Worm (Caenorhabditis elegans) whole organism, late embryonic: ENCODE measurements around the gene Y53F4B.17.
A peak's percentile ranks its signal among the peaks of the same experiment; 100 is the strongest.

Experiments
- C08G9.2 ChIP-seq: sonication (generic microtip); optimal IDR thresholded peaks from 2 replicates; lab custom pipeline; 2016; ENCODE audit warnings: mild to moderate bottlenecking, missing genetic modification characterization, moderate library complexity, missing compliant biosample characterization
- C38D4.7 ChIP-seq: fragments of 200-800 bp; sonication (Bioruptor generic); optimal IDR thresholded peaks from 2 replicates; lab custom pipeline; 2018; ENCODE audit warnings: mild to moderate bottlenecking, missing genetic modification characterization, moderate library complexity, missing compliant biosample characterization
- K02D7.2 ChIP-seq: sonication (generic microtip); optimal IDR thresholded peaks from 2 replicates; lab custom pipeline; 2017; ENCODE audit warnings: mild to moderate bottlenecking, missing genetic modification characterization, missing compliant biosample characterization
- K09A11.1 ChIP-seq: sonication (generic microtip); optimal IDR thresholded peaks from 2 replicates; lab custom pipeline; 2017; ENCODE audit warnings: antibody characterized with exemption, mild to moderate bottlenecking, missing genetic modification characterization, missing compliant biosample characterization; ENCODE audit not compliant: insufficient read depth
- T23F11.4 ChIP-seq: fragments of 200-800 bp; sonication (Bioruptor generic); optimal IDR thresholded peaks from 2 replicates; lab custom pipeline; 2018; ENCODE audit warnings: mild to moderate bottlenecking, missing genetic modification characterization, missing compliant biosample characterization
- ahr-1 ChIP-seq: sonication (generic microtip); optimal IDR thresholded peaks from 2 replicates; lab custom pipeline; 2016; ENCODE audit warnings: missing genetic modification characterization, missing compliant biosample characterization
- ama-1 ChIP-seq: fragments of 150-350 bp; optimal IDR thresholded peaks from 2 replicates; lab custom pipeline; 2014
- ceh-19 ChIP-seq: fragments of 200-800 bp; sonication (Bioruptor generic); optimal IDR thresholded peaks from 2 replicates; lab custom pipeline; 2018; ENCODE audit warnings: mild to moderate bottlenecking, missing genetic modification characterization, missing compliant biosample characterization
- ceh-2 ChIP-seq: sonication (generic microtip); optimal IDR thresholded peaks from 2 replicates; lab custom pipeline; 2016; ENCODE audit warnings: missing genotype, missing genetic modification characterization, missing compliant biosample characterization
- ceh-22 ChIP-seq: sonication (generic microtip); optimal IDR thresholded peaks from 2 replicates; lab custom pipeline; 2017; ENCODE audit warnings: missing biosample characterization, missing genetic modification characterization
- ceh-24 ChIP-seq: sonication (generic microtip); optimal IDR thresholded peaks from 2 replicates; lab custom pipeline; 2016; ENCODE audit warnings: mild to moderate bottlenecking, missing genetic modification characterization, missing compliant biosample characterization
- ceh-30 ChIP-seq: fragments of 150-350 bp; optimal IDR thresholded peaks from 2 replicates; lab custom pipeline; 2014; ENCODE audit warnings: missing biosample characterization, missing genetic modification characterization
- ceh-31 ChIP-seq: sonication (generic microtip); optimal IDR thresholded peaks from 2 replicates; lab custom pipeline; 2016; ENCODE audit warnings: missing genetic modification characterization, missing compliant biosample characterization
- ceh-34 ChIP-seq: sonication (generic microtip); optimal IDR thresholded peaks from 2 replicates; lab custom pipeline; 2016; ENCODE audit warnings: mild to moderate bottlenecking, missing genetic modification characterization, missing compliant biosample characterization
- ceh-6 ChIP-seq: fragments of 200-800 bp; sonication (Bioruptor generic); optimal IDR thresholded peaks from 2 replicates; lab custom pipeline; 2018; ENCODE audit warnings: mild to moderate bottlenecking, missing genetic modification characterization, missing compliant biosample characterization
- ceh-9 ChIP-seq: sonication (generic microtip); optimal IDR thresholded peaks from 2 replicates; lab custom pipeline; 2016; ENCODE audit warnings: mild to moderate bottlenecking, missing genetic modification characterization, inconsistent platforms, missing compliant biosample characterization
- che-1 ChIP-seq: sonication (generic microtip); optimal IDR thresholded peaks from 2 replicates; lab custom pipeline; 2016; ENCODE audit warnings: mild to moderate bottlenecking, missing genetic modification characterization, missing compliant biosample characterization
- dve-1 ChIP-seq: sonication (generic microtip); optimal IDR thresholded peaks from 2 replicates; lab custom pipeline; 2017; ENCODE audit warnings: antibody characterized with exemption, mild to moderate bottlenecking, missing genetic modification characterization, missing compliant biosample characterization
- elt-2 ChIP-seq: sonication (generic microtip); optimal IDR thresholded peaks from 2 replicates; lab custom pipeline; 2016; ENCODE audit warnings: missing genetic modification reagents, missing genetic modification characterization, missing compliant biosample characterization
- elt-4 ChIP-seq: sonication (generic microtip); optimal IDR thresholded peaks from 2 replicates; lab custom pipeline; 2016; ENCODE audit warnings: missing genetic modification characterization, missing compliant biosample characterization
- ets-4 ChIP-seq: sonication (generic microtip); optimal IDR thresholded peaks from 2 replicates; lab custom pipeline; 2016; ENCODE audit warnings: missing genetic modification characterization, missing compliant biosample characterization
- fkh-6 ChIP-seq: sonication (generic microtip); optimal IDR thresholded peaks from 2 replicates; lab custom pipeline; 2016; ENCODE audit warnings: missing genetic modification characterization, missing compliant biosample characterization
- gmeb-2 ChIP-seq: sonication (generic microtip); optimal IDR thresholded peaks from 2 replicates; lab custom pipeline; 2016; ENCODE audit warnings: missing genetic modification characterization, inconsistent platforms, missing compliant biosample characterization
- hlh-15 ChIP-seq: sonication (generic microtip); optimal IDR thresholded peaks from 2 replicates; lab custom pipeline; 2016; ENCODE audit warnings: missing genetic modification characterization, missing compliant biosample characterization
- hlh-30 ChIP-seq: sonication (generic microtip); optimal IDR thresholded peaks from 2 replicates; lab custom pipeline; 2017; ENCODE audit warnings: antibody characterized with exemption, missing genetic modification characterization, missing compliant biosample characterization; ENCODE audit not compliant: insufficient read depth
- hlh-6 ChIP-seq: sonication (generic microtip); optimal IDR thresholded peaks from 2 replicates; lab custom pipeline; 2016; ENCODE audit warnings: missing genotype, missing genetic modification characterization, missing compliant biosample characterization
- hlh-8 ChIP-seq: sonication (generic microtip); optimal IDR thresholded peaks from 2 replicates; lab custom pipeline; 2016; ENCODE audit warnings: missing genotype, missing genetic modification characterization, missing compliant biosample characterization
- lim-6 ChIP-seq: sonication (generic microtip); optimal IDR thresholded peaks from 2 replicates; lab custom pipeline; 2016; ENCODE audit warnings: missing genetic modification characterization, missing compliant biosample characterization
- nfya-1 ChIP-seq: sonication (generic microtip); optimal IDR thresholded peaks from 2 replicates; lab custom pipeline; 2017; ENCODE audit warnings: missing genetic modification characterization, mild to moderate bottlenecking, missing compliant biosample characterization, antibody characterized with exemption, moderate library complexity
- nhr-11 ChIP-seq: fragments of 150-350 bp; optimal IDR thresholded peaks from 2 replicates; lab custom pipeline; 2014; ENCODE audit warnings: missing biosample characterization, missing genetic modification characterization
- nhr-232 ChIP-seq: sonication (generic microtip); optimal IDR thresholded peaks from 2 replicates; lab custom pipeline; 2016; ENCODE audit warnings: missing genetic modification characterization, missing compliant biosample characterization
- npax-4 ChIP-seq: sonication (generic microtip); optimal IDR thresholded peaks from 2 replicates; lab custom pipeline; 2016; ENCODE audit warnings: missing genetic modification characterization, missing compliant biosample characterization
- odd-2 ChIP-seq: sonication (generic microtip); optimal IDR thresholded peaks from 2 replicates; lab custom pipeline; 2017; ENCODE audit warnings: antibody characterized with exemption, mild to moderate bottlenecking, missing genetic modification characterization, missing compliant biosample characterization
- pat-9 ChIP-seq: fragments of 200-800 bp; sonication (Bioruptor generic); optimal IDR thresholded peaks from 2 replicates; lab custom pipeline; 2018; ENCODE audit warnings: mild to moderate bottlenecking, missing genetic modification characterization, moderate library complexity, missing compliant biosample characterization
- pha-4 ChIP-seq: fragments of 150-350 bp; optimal IDR thresholded peaks from 2 replicates; lab custom pipeline; 2018; ENCODE audit warnings: missing biosample characterization, missing genetic modification reagents, missing genetic modification characterization
- pqm-1 ChIP-seq: sonication (generic microtip); optimal IDR thresholded peaks from 2 replicates; lab custom pipeline; 2016; ENCODE audit warnings: missing genetic modification characterization, missing compliant biosample characterization
- pros-1 ChIP-seq: fragments of 150-350 bp; optimal IDR thresholded peaks from 2 replicates; lab custom pipeline; 2014; ENCODE audit warnings: missing biosample characterization, missing genetic modification reagents, missing genetic modification characterization
- ref-2 ChIP-seq: sonication (generic microtip); optimal IDR thresholded peaks from 2 replicates; lab custom pipeline; 2016; ENCODE audit warnings: missing genetic modification characterization, missing compliant biosample characterization
- rnt-1 ChIP-seq: sonication (generic microtip); optimal IDR thresholded peaks from 2 replicates; lab custom pipeline; 2016; ENCODE audit warnings: missing genetic modification characterization, missing compliant biosample characterization
- sox-2 ChIP-seq: fragments of 200-800 bp; sonication (Bioruptor generic); IDR thresholded peaks from 2 replicates; pipeline ENCODE4 v1.3.6; 2022; ENCODE audit warnings: missing genetic modification reagents, missing genetic modification characterization, missing compliant biosample characterization
- tbx-2 ChIP-seq: sonication (generic microtip); optimal IDR thresholded peaks from 2 replicates; lab custom pipeline; 2016; ENCODE audit warnings: missing genetic modification characterization, missing compliant biosample characterization
- tbx-7 ChIP-seq: sonication (generic microtip); optimal IDR thresholded peaks from 2 replicates; lab custom pipeline; 2016; ENCODE audit warnings: missing genotype, missing genetic modification characterization, missing compliant biosample characterization
- ttx-3 ChIP-seq: sonication (generic microtip); optimal IDR thresholded peaks from 2 replicates; lab custom pipeline; 2016; ENCODE audit warnings: missing genetic modification reagents, missing genetic modification characterization, missing compliant biosample characterization
- unc-42 ChIP-seq: sonication (generic microtip); optimal IDR thresholded peaks from 2 replicates; lab custom pipeline; 2016; ENCODE audit warnings: missing genotype, missing genetic modification characterization, missing compliant biosample characterization
- unc-86 ChIP-seq: sonication (generic microtip); optimal IDR thresholded peaks from 2 replicates; lab custom pipeline; 2016; ENCODE audit warnings: missing genetic modification characterization, missing compliant biosample characterization
- zip-5 ChIP-seq: sonication (generic microtip); optimal IDR thresholded peaks from 2 replicates; lab custom pipeline; 2016; ENCODE audit warnings: missing genetic modification characterization, missing compliant biosample characterization

Gene Y53F4B.17

ce11 chrII:15018923-15019322 is 39.5 kb upstream of the Y53F4B.17 start, which contains the start of gene Y53F4B.12:
Y53F4B.12 (plus strand) TSS chrII:15019223.
- TF ChIP-seq ref-2 (tag; lab: Kevin White, UChicago) (no peak), C38D4.7 (GFP tag; lab: Kevin White, UChicago) (no peak), lim-6 (tag; lab: Kevin White, UChicago) (no peak), ttx-3 (tag; lab: Kevin White, UChicago) (no peak), gmeb-2 (no peak), hlh-15 (tag; lab: Kevin White, UChicago) (no peak), che-1 (tag; lab: Kevin White, UChicago) (no peak), ceh-30 (tag; lab: Kevin White, UChicago) (no peak), ahr-1 (tag; lab: Kevin White, UChicago) (no peak), fkh-6 (tag; lab: Kevin White, UChicago) (no peak), hlh-6 (tag; lab: Kevin White, UChicago) (no peak), npax-4 (tag; lab: Kevin White, UChicago) (no peak), ceh-19 (GFP tag; lab: Kevin White, UChicago) (no peak), ceh-9 (tag; lab: Kevin White, UChicago) (no peak), nhr-232 (tag; lab: Kevin White, UChicago) (no peak), C08G9.2 (no peak), pqm-1 (tag; lab: Kevin White, UChicago) (no peak), nhr-11 (tag; lab: Kevin White, UChicago) (no peak), hlh-30 (tag; lab: Kevin White, UChicago) (no peak), ama-1 (lab: Kevin White, UChicago) (no peak)

- TF ChIP-seq pros-1 = no peak
- TF ChIP-seq lim-6 (tag; lab: Kevin White, UChicago) = no peak
- TF ChIP-seq che-1 (tag; lab: Kevin White, UChicago) = no peak
- TF ChIP-seq rnt-1 (tag; lab: Kevin White, UChicago) = no peak
- TF ChIP-seq tbx-2 (tag; lab: Kevin White, UChicago) = no peak
- no peak for TF ChIP-seq unc-42 (tag; lab: Kevin White, UChicago)
- TF ChIP-seq ets-4 (tag; lab: Kevin White, UChicago) = no peak
- no peak for TF ChIP-seq pat-9
These were observed 33.4 kb upstream of the Y53F4B.17 start for ce11 chrII:15025100-15025499.

- TF ChIP-seq hlh-6 (tag; lab: Kevin White, UChicago) (no peak), ceh-9 (tag; lab: Kevin White, UChicago) (no peak), ceh-31 (tag; lab: Kevin White, UChicago) (peak; percentile 48), ceh-34 (tag; lab: Kevin White, UChicago) (peak; percentile 43), elt-2 (tag; lab: Kevin White, UChicago) (peak; percentile 59), gmeb-2 (no peak), K02D7.2 (tag; lab: Kevin White, UChicago) (no peak), fkh-6 (tag; lab: Kevin White, UChicago) (no peak), pha-4 (no peak), hlh-30 (tag; lab: Kevin White, UChicago) (peak; percentile 69), ceh-19 (GFP tag; lab: Kevin White, UChicago) (no peak), C38D4.7 (GFP tag; lab: Kevin White, UChicago) (no peak), nhr-11 (tag; lab: Kevin White, UChicago) (no peak), hlh-8 (no peak), sox-2 (GFP tag; lab: Robert Waterston, UW) (no peak), pros-1 (peak; percentile 63), nhr-232 (tag; lab: Kevin White, UChicago) (no peak), elt-4 (tag; lab: Kevin White, UChicago) (no peak), ama-1 (lab: Kevin White, UChicago) (peak; percentile 90), nfya-1 (tag; lab: Kevin White, UChicago) (peak; percentile 78), ceh-22 (no peak), ceh-2 (no peak), odd-2 (tag; lab: Kevin White, UChicago) (no peak), ceh-24 (tag; lab: Kevin White, UChicago) (no peak), unc-86 (no peak), hlh-15 (tag; lab: Kevin White, UChicago) (no peak), dve-1 (tag; lab: Kevin White, UChicago) (peak; percentile 78), ceh-6 (no peak), lim-6 (tag; lab: Kevin White, UChicago) (no peak), T23F11.4 (peak; percentile 12), pqm-1 (tag; lab: Kevin White, UChicago) (no peak), ceh-30 (tag; lab: Kevin White, UChicago) (no peak), tbx-7 (tag; lab: Kevin White, UChicago) (no peak), zip-5 (tag; lab: Kevin White, UChicago) (no peak), K09A11.1 (tag; lab: Kevin White, UChicago) (peak; percentile 4)
These were observed 32.8 kb upstream of the Y53F4B.17 start, which contains the start of gene cmtr-1 for ce11 chrII:15025599-15026164. cmtr-1 (plus strand) TSS chrII:15026114.
